Fruit fly (Drosophila melanogaster): Measurements from ENCODE around the gene CG9682.

- TF ChIP-seq CG8478 (optimal IDR thresholded peaks at IDR 0.05), result no peak
- TF ChIP-seq CTCF (optimal IDR thresholded peaks at IDR 0.05), result no peak
Observed at dm6 chr3R:30256233-30256632, 5.5 kb downstream of the CG9682 start.

Data from S2 (cell line).